Worm (Caenorhabditis elegans) whole organism, early embryonic: ENCODE results near the gene str-159.

Source experiments
- B0310.2 ChIP-seq: sonication (generic microtip); optimal IDR thresholded peaks from 2 replicates; lab custom pipeline; 2016; ENCODE audit warnings: mild to moderate bottlenecking, missing genetic modification characterization, missing compliant biosample characterization
- F13C5.2 ChIP-seq: sonication (generic microtip); optimal IDR thresholded peaks from 2 replicates; lab custom pipeline; 2017; ENCODE audit warnings: mild to moderate bottlenecking, missing genetic modification characterization, inconsistent platforms, missing compliant biosample characterization
- aly-1 ChIP-seq: sonication (generic microtip); optimal IDR thresholded peaks from 2 replicates; lab custom pipeline; 2016; ENCODE audit warnings: missing genetic modification characterization, missing compliant biosample characterization
- ama-1 ChIP-seq: fragments of 150-350 bp; optimal IDR thresholded peaks from 2 replicates; lab custom pipeline; 2014
- ceh-13 ChIP-seq: fragments of 200-800 bp; sonication (Bioruptor generic); optimal IDR thresholded peaks from 2 replicates; lab custom pipeline; 2018; ENCODE audit warnings: mild to moderate bottlenecking, missing genetic modification characterization, missing compliant biosample characterization
- ceh-36 ChIP-seq: sonication (generic microtip); optimal IDR thresholded peaks from 2 replicates; lab custom pipeline; 2016; ENCODE audit warnings: missing genetic modification characterization, inconsistent platforms, missing compliant biosample characterization
- ets-7 ChIP-seq: sonication (generic microtip); optimal IDR thresholded peaks from 2 replicates; lab custom pipeline; 2016; ENCODE audit warnings: missing genotype, missing genetic modification characterization, missing compliant biosample characterization
- flt-1 ChIP-seq: fragments of 200-800 bp; sonication (Bioruptor generic); IDR thresholded peaks from 2 replicates; pipeline ENCODE4 v1.3.6; 2022; ENCODE audit warnings: missing genetic modification characterization, missing compliant biosample characterization
- hmbx-1 ChIP-seq: sonication (generic microtip); optimal IDR thresholded peaks from 2 replicates; lab custom pipeline; 2016; ENCODE audit warnings: mild to moderate bottlenecking, missing genetic modification characterization, missing compliant biosample characterization
- hmg-4 ChIP-seq: fragments of 200-800 bp; sonication (Bioruptor generic); optimal IDR thresholded peaks from 2 replicates; lab custom pipeline; 2018; ENCODE audit warnings: mild to moderate bottlenecking, missing genetic modification characterization, missing compliant biosample characterization
- hnd-1 ChIP-seq: sonication (generic microtip); optimal IDR thresholded peaks from 2 replicates; lab custom pipeline; 2016; ENCODE audit warnings: missing genetic modification characterization, missing compliant biosample characterization
- pes-1 ChIP-seq: fragments of 200-800 bp; sonication (Bioruptor generic); IDR thresholded peaks from 2 replicates; pipeline ENCODE4 v1.3.6; 2022; ENCODE audit warnings: missing genetic modification reagents, missing genetic modification characterization, missing compliant biosample characterization
- scrt-1 ChIP-seq: fragments of 200-800 bp; sonication (Bioruptor generic); IDR thresholded peaks from 2 replicates; pipeline ENCODE4 v1.3.6; 2022; ENCODE audit warnings: missing genetic modification characterization, missing compliant biosample characterization
- sea-1 ChIP-seq: fragments of 200-800 bp; sonication (Bioruptor generic); conservative IDR thresholded peaks from 2 replicates; pipeline ENCODE4 v1.3.6; 2022; ENCODE audit warnings: missing genetic modification characterization, missing compliant biosample characterization
- tbx-11 ChIP-seq: fragments of 200-800 bp; sonication (Bioruptor generic); IDR thresholded peaks from 2 replicates; pipeline ENCODE4 v1.3.6; 2022; ENCODE audit warnings: missing genetic modification characterization, missing compliant biosample characterization
- tbx-37 ChIP-seq: fragments of 200-800 bp; sonication (Bioruptor generic); conservative IDR thresholded peaks from 2 replicates; pipeline ENCODE4 v1.3.6; 2022; ENCODE audit warnings: missing genetic modification reagents, missing genetic modification characterization, missing compliant biosample characterization
- tra-4 ChIP-seq: sonication (generic microtip); optimal IDR thresholded peaks from 2 replicates; lab custom pipeline; 2017; ENCODE audit warnings: missing genetic modification characterization, missing compliant biosample characterization

str-159 gene

DNA sequence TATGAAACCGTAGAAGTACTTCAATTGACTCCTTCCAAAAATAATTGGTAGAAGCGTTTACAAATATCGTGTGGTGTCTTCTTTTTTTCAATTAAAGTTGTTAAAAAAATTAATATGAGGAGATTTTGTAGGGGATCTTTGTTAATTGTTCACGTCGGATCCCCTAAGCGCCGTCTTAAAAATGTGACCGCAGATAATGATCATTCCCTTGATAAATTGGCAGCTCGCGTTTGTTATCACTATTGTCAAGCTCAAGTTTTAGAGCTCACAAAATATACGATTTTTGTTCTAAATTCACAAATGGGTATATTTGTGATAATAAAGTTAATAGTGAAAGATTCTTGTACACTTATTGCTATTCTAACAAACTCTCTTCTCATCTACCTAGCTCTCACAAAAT lies at the start of gene str-159:
TSS of gene str-159 (plus strand) at position 301 of the 400 bp plus-strand sequence.
- no peak for TF ChIP-seq hmg-4 (GFP tag; lab: Kevin White, UChicago)
- no peak for TF ChIP-seq tbx-11 (GFP tag; lab: Robert Waterston, UW)
- no peak for TF ChIP-seq hmbx-1 (tag; lab: Kevin White, UChicago)
- TF ChIP-seq ets-7 (tag; lab: Kevin White, UChicago) = no peak
- TF ChIP-seq ceh-36 (tag; lab: Kevin White, UChicago) = no peak
- TF ChIP-seq scrt-1 (GFP tag; lab: Robert Waterston, UW) = no peak
- no peak for TF ChIP-seq ama-1 (lab: Kevin White, UChicago)
- no peak for TF ChIP-seq B0310.2 (tag; lab: Kevin White, UChicago)
- no peak for TF ChIP-seq pes-1 (GFP tag; lab: Robert Waterston, UW)
- no peak for TF ChIP-seq flt-1 (GFP tag; lab: Robert Waterston, UW)
- TF ChIP-seq tra-4 = no peak
- no peak for TF ChIP-seq tbx-37 (GFP tag; lab: Robert Waterston, UW)

DNA sequence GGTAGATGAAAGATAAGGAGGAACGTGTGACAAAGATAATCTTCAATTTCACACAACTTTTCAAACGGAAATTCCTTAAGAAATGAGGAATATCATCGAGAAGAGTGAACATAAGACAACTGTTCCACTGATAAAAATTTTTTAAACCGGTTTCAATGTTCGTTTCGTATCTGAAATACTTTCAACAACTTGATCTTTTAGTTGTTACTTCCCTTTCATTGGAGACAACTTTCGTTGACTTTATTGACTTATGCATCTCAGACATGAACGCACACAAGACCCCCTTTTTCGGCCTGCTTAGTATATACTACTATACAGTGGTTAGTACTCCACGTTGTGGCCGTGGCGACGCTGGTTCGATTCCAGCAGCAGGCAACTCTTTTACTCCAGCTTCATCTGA lies 47.7 kb upstream of the str-159 start, which contains the start of the genes Y17G9A.4 and str-173:
TSS of gene Y17G9A.4 (minus strand) at position 101 of the 400 bp plus-strand sequence.
TSS of gene str-173 (plus strand) at position 325 of the 400 bp plus-strand sequence.
- TF ChIP-seq sea-1 (no peak), hnd-1 (tag; lab: Kevin White, UChicago) (no peak), ets-7 (tag; lab: Kevin White, UChicago) (no peak), ceh-36 (tag; lab: Kevin White, UChicago) (no peak), flt-1 (GFP tag; lab: Robert Waterston, UW) (no peak), tbx-37 (GFP tag; lab: Robert Waterston, UW) (no peak), ama-1 (lab: Kevin White, UChicago) (no peak), scrt-1 (GFP tag; lab: Robert Waterston, UW) (no peak), tra-4 (no peak), F13C5.2 (tag; lab: Kevin White, UChicago) (no peak), pes-1 (GFP tag; lab: Robert Waterston, UW) (no peak)

DNA sequence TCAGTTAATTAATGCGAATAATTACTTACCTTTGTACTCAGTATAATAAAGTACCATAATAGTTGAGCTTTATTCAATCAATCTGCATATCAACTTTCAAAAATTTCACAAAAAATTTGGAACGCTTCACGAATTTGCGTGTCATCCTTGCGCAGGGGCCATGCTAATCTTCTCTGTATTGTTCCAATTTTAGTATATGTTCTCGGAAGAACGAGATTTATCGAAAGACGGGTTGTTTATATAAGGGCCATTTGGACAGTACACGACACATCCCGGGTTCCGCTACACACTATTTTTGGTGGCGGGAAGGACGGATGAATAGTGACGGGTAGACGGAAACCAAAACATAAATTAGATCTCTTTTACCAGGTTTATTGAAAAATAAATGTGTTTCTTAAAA lies 44.6 kb upstream of the str-159 start:
- TF ChIP-seq ets-7 (tag; lab: Kevin White, UChicago) (no peak), hnd-1 (tag; lab: Kevin White, UChicago) (no peak), pes-1 (GFP tag; lab: Robert Waterston, UW) (0 out of 2 replicates have a peak, but pooled peaks have one; percentile 32), tbx-11 (GFP tag; lab: Robert Waterston, UW) (0 out of 2 replicates have a peak, but pooled peaks have one; percentile 19), F13C5.2 (tag; lab: Kevin White, UChicago) (no peak)

DNA sequence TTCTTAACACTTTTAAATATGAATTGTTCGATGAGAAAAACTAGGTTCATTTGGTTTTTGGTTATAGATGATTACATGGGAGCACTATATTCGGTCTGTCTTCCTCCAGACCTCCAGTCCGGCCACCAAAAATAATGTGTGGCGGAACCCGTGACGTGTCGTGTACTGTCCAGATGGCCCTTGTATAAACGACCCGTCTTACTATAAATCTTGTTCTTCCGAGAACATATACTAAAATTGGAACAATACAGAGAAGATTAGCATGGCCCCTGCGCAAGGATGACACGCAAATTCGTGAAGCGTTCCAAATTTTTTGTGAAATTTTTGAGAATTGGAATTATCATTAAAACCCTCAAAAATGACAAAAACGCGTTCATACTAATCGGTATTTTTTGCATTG lies 42.5 kb upstream of the str-159 start:
- TF ChIP-seq pes-1 (GFP tag; lab: Robert Waterston, UW) = no peak
- TF ChIP-seq hmbx-1 (tag; lab: Kevin White, UChicago) = no peak
- no peak for TF ChIP-seq flt-1 (GFP tag; lab: Robert Waterston, UW)
- no peak for TF ChIP-seq tbx-11 (GFP tag; lab: Robert Waterston, UW)
- no peak for TF ChIP-seq ets-7 (tag; lab: Kevin White, UChicago)
- no peak for TF ChIP-seq F13C5.2 (tag; lab: Kevin White, UChicago)
- TF ChIP-seq aly-1 (tag; lab: Kevin White, UChicago) = no peak
- TF ChIP-seq scrt-1 (GFP tag; lab: Robert Waterston, UW) = no peak
- no peak for TF ChIP-seq tra-4
- no peak for TF ChIP-seq ama-1 (lab: Kevin White, UChicago)
- TF ChIP-seq ceh-36 (tag; lab: Kevin White, UChicago) = no peak
- TF ChIP-seq ceh-13 (GFP tag; lab: Kevin White, UChicago) = no peak
- no peak for TF ChIP-seq sea-1
- TF ChIP-seq tbx-37 (GFP tag; lab: Robert Waterston, UW) = no peak
- TF ChIP-seq hmg-4 (GFP tag; lab: Kevin White, UChicago) = no peak
- no peak for TF ChIP-seq B0310.2 (tag; lab: Kevin White, UChicago)

DNA sequence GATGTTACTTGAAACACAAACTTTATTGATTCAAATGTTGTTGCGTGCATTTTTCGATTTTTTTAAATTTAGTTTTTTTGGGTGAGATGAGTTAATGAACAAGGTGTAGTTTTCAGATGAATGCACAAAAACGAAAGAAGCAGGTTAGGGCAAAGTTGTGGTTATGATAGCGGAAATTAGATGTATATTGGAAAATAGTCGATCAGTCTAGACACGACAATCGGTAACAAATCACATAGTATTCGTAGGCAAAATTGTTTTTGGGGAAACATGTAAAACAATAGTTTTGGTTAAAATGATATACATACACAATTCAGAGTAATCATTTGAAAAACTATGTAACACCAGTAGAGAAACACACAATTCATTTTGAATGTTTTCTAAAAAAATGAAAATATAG lies 41.5 kb upstream of the str-159 start, which contains the start of gene str-172:
TSS of gene str-172 (minus strand) at position 101 of the 400 bp plus-strand sequence.
- TF ChIP-seq flt-1 (GFP tag; lab: Robert Waterston, UW) = no peak
- TF ChIP-seq ets-7 (tag; lab: Kevin White, UChicago) = no peak
- no peak for TF ChIP-seq B0310.2 (tag; lab: Kevin White, UChicago)
- TF ChIP-seq tbx-11 (GFP tag; lab: Robert Waterston, UW) = no peak
- no peak for TF ChIP-seq hnd-1 (tag; lab: Kevin White, UChicago)
- no peak for TF ChIP-seq pes-1 (GFP tag; lab: Robert Waterston, UW)

DNA sequence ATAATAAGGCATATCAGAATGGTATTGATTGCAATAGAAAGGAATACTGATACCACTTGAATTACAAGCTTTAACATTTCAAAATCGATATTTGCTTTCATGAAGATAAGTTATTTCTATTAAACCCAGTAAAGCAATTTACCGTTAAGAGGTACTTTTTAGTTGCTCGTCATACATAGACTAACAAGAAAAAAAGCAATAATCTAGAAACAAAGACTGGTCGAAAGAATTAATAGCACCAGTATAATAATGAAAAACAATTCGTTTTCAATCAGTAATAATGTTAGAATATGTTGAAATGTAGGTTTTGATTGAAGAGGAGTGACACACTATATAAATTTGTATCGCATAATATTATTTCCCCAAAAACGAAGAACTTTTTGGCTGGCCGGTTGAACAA lies 38.6 kb upstream of the str-159 start, which contains the start of gene str-175:
TSS of gene str-175 (minus strand) at position 101 of the 400 bp plus-strand sequence.
- no peak for TF ChIP-seq tbx-11 (GFP tag; lab: Robert Waterston, UW)
- no peak for TF ChIP-seq hnd-1 (tag; lab: Kevin White, UChicago)
- no peak for TF ChIP-seq ama-1 (lab: Kevin White, UChicago)
- no peak for TF ChIP-seq ceh-13 (GFP tag; lab: Kevin White, UChicago)
- TF ChIP-seq sea-1 = no peak
- no peak for TF ChIP-seq flt-1 (GFP tag; lab: Robert Waterston, UW)
- no peak for TF ChIP-seq F13C5.2 (tag; lab: Kevin White, UChicago)
- no peak for TF ChIP-seq pes-1 (GFP tag; lab: Robert Waterston, UW)

DNA sequence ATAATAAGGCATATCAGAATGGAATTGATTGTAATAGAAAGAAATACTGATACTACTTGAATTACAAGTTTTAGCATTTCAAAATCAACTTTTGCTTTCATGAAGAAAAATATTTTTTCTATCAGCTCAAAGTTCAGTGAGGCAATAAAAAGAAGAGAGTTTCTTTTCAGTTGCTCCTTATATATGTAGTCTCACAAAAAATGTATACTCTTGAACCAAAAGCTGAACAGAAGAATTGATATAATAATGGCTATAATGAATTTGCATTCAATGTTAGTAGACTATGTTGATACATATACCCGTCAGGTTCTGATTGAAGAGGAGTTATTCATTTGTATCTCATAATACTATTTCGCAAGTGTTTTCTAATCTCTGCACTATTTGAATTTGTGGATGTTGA lies 34.5 kb upstream of the str-159 start, which contains the start of gene str-174:
TSS of gene str-174 (minus strand) at position 101 of the 400 bp plus-strand sequence.
- TF ChIP-seq hmg-4 (GFP tag; lab: Kevin White, UChicago) = no peak
- no peak for TF ChIP-seq ceh-13 (GFP tag; lab: Kevin White, UChicago)
- no peak for TF ChIP-seq F13C5.2 (tag; lab: Kevin White, UChicago)
- TF ChIP-seq aly-1 (tag; lab: Kevin White, UChicago) = no peak
- TF ChIP-seq tra-4 = no peak
- no peak for TF ChIP-seq hnd-1 (tag; lab: Kevin White, UChicago)
- no peak for TF ChIP-seq sea-1
- TF ChIP-seq hmbx-1 (tag; lab: Kevin White, UChicago) = no peak
- TF ChIP-seq tbx-37 (GFP tag; lab: Robert Waterston, UW) = no peak
- no peak for TF ChIP-seq ama-1 (lab: Kevin White, UChicago)
- no peak for TF ChIP-seq scrt-1 (GFP tag; lab: Robert Waterston, UW)
- TF ChIP-seq flt-1 (GFP tag; lab: Robert Waterston, UW) = no peak
- TF ChIP-seq B0310.2 (tag; lab: Kevin White, UChicago) = no peak
- no peak for TF ChIP-seq pes-1 (GFP tag; lab: Robert Waterston, UW)
- no peak for TF ChIP-seq tbx-11 (GFP tag; lab: Robert Waterston, UW)
- TF ChIP-seq ets-7 (tag; lab: Kevin White, UChicago) = no peak
- TF ChIP-seq ceh-36 (tag; lab: Kevin White, UChicago) = no peak
